Worm (Caenorhabditis elegans) whole organism, late embryonic: ENCODE measurements around the gene F46C8.3.

Experiments used
- C08G9.2 ChIP-seq: sonication (generic microtip); optimal IDR thresholded peaks from 2 replicates; lab custom pipeline; 2016; ENCODE audit warnings: mild to moderate bottlenecking, missing genetic modification characterization, moderate library complexity, missing compliant biosample characterization
- C38D4.7 ChIP-seq: fragments of 200-800 bp; sonication (Bioruptor generic); optimal IDR thresholded peaks from 2 replicates; lab custom pipeline; 2018; ENCODE audit warnings: mild to moderate bottlenecking, missing genetic modification characterization, moderate library complexity, missing compliant biosample characterization
- F13H6.1 ChIP-seq: sonication (generic microtip); optimal IDR thresholded peaks from 2 replicates; lab custom pipeline; 2016; ENCODE audit warnings: missing genetic modification characterization, missing compliant biosample characterization
- K09A11.1 ChIP-seq: sonication (generic microtip); optimal IDR thresholded peaks from 2 replicates; lab custom pipeline; 2017; ENCODE audit warnings: antibody characterized with exemption, mild to moderate bottlenecking, missing genetic modification characterization, missing compliant biosample characterization; ENCODE audit not compliant: insufficient read depth
- ceh-14 ChIP-seq: sonication (generic microtip); optimal IDR thresholded peaks from 2 replicates; lab custom pipeline; 2016; ENCODE audit warnings: missing genotype, missing genetic modification characterization, missing compliant biosample characterization
- ceh-18 ChIP-seq: sonication (generic microtip); optimal IDR thresholded peaks from 2 replicates; lab custom pipeline; 2016; ENCODE audit warnings: missing genetic modification characterization, missing compliant biosample characterization
- ceh-19 ChIP-seq: fragments of 200-800 bp; sonication (Bioruptor generic); optimal IDR thresholded peaks from 2 replicates; lab custom pipeline; 2018; ENCODE audit warnings: mild to moderate bottlenecking, missing genetic modification characterization, missing compliant biosample characterization
- ceh-2 ChIP-seq: sonication (generic microtip); optimal IDR thresholded peaks from 2 replicates; lab custom pipeline; 2016; ENCODE audit warnings: missing genotype, missing genetic modification characterization, missing compliant biosample characterization
- ceh-31 ChIP-seq: sonication (generic microtip); optimal IDR thresholded peaks from 2 replicates; lab custom pipeline; 2016; ENCODE audit warnings: missing genetic modification characterization, missing compliant biosample characterization
- ceh-34 ChIP-seq: sonication (generic microtip); optimal IDR thresholded peaks from 2 replicates; lab custom pipeline; 2016; ENCODE audit warnings: mild to moderate bottlenecking, missing genetic modification characterization, missing compliant biosample characterization
- ceh-48 ChIP-seq: sonication (generic microtip); optimal IDR thresholded peaks from 2 replicates; lab custom pipeline; 2016; ENCODE audit warnings: missing genetic modification characterization, inconsistent platforms, missing compliant biosample characterization
- ceh-6 ChIP-seq: fragments of 200-800 bp; sonication (Bioruptor generic); optimal IDR thresholded peaks from 2 replicates; lab custom pipeline; 2018; ENCODE audit warnings: mild to moderate bottlenecking, missing genetic modification characterization, missing compliant biosample characterization
- ceh-9 ChIP-seq: sonication (generic microtip); optimal IDR thresholded peaks from 2 replicates; lab custom pipeline; 2016; ENCODE audit warnings: mild to moderate bottlenecking, missing genetic modification characterization, inconsistent platforms, missing compliant biosample characterization
- che-1 ChIP-seq: sonication (generic microtip); optimal IDR thresholded peaks from 2 replicates; lab custom pipeline; 2016; ENCODE audit warnings: mild to moderate bottlenecking, missing genetic modification characterization, missing compliant biosample characterization
- elt-2 ChIP-seq: sonication (generic microtip); optimal IDR thresholded peaks from 2 replicates; lab custom pipeline; 2016; ENCODE audit warnings: missing genetic modification reagents, missing genetic modification characterization, missing compliant biosample characterization
- elt-4 ChIP-seq: sonication (generic microtip); optimal IDR thresholded peaks from 2 replicates; lab custom pipeline; 2016; ENCODE audit warnings: missing genetic modification characterization, missing compliant biosample characterization
- ets-4 ChIP-seq: sonication (generic microtip); optimal IDR thresholded peaks from 2 replicates; lab custom pipeline; 2016; ENCODE audit warnings: missing genetic modification characterization, missing compliant biosample characterization
- fkh-10 ChIP-seq: fragments of 150-350 bp; optimal IDR thresholded peaks from 2 replicates; lab custom pipeline; 2014; ENCODE audit warnings: missing biosample characterization, missing genetic modification reagents, missing genetic modification characterization
- fkh-6 ChIP-seq: sonication (generic microtip); optimal IDR thresholded peaks from 2 replicates; lab custom pipeline; 2016; ENCODE audit warnings: missing genetic modification characterization, missing compliant biosample characterization
- hlh-15 ChIP-seq: sonication (generic microtip); optimal IDR thresholded peaks from 2 replicates; lab custom pipeline; 2016; ENCODE audit warnings: missing genetic modification characterization, missing compliant biosample characterization
- hlh-30 ChIP-seq: sonication (generic microtip); optimal IDR thresholded peaks from 2 replicates; lab custom pipeline; 2017; ENCODE audit warnings: antibody characterized with exemption, missing genetic modification characterization, missing compliant biosample characterization; ENCODE audit not compliant: insufficient read depth
- hlh-8 ChIP-seq: sonication (generic microtip); optimal IDR thresholded peaks from 2 replicates; lab custom pipeline; 2016; ENCODE audit warnings: missing genotype, missing genetic modification characterization, missing compliant biosample characterization
- lin-11 ChIP-seq: fragments of 200-800 bp; sonication (Bioruptor generic); optimal IDR thresholded peaks from 2 replicates; lab custom pipeline; 2018; ENCODE audit warnings: mild to moderate bottlenecking, missing genetic modification characterization, missing compliant biosample characterization
- madf-2 ChIP-seq: sonication (generic microtip); optimal IDR thresholded peaks from 2 replicates; lab custom pipeline; 2017; ENCODE audit warnings: missing genetic modification characterization, missing compliant biosample characterization
- mec-3 ChIP-seq: sonication (generic microtip); optimal IDR thresholded peaks from 2 replicates; lab custom pipeline; 2016; ENCODE audit warnings: borderline replicate concordance, missing genetic modification characterization, missing compliant biosample characterization
- nfya-1 ChIP-seq: sonication (generic microtip); optimal IDR thresholded peaks from 2 replicates; lab custom pipeline; 2017; ENCODE audit warnings: missing genetic modification characterization, mild to moderate bottlenecking, missing compliant biosample characterization, antibody characterized with exemption, moderate library complexity
- nhr-11 ChIP-seq: fragments of 150-350 bp; optimal IDR thresholded peaks from 2 replicates; lab custom pipeline; 2014; ENCODE audit warnings: missing biosample characterization, missing genetic modification characterization
- nhr-232 ChIP-seq: sonication (generic microtip); optimal IDR thresholded peaks from 2 replicates; lab custom pipeline; 2016; ENCODE audit warnings: missing genetic modification characterization, missing compliant biosample characterization
- npax-4 ChIP-seq: sonication (generic microtip); optimal IDR thresholded peaks from 2 replicates; lab custom pipeline; 2016; ENCODE audit warnings: missing genetic modification characterization, missing compliant biosample characterization
- odd-2 ChIP-seq: sonication (generic microtip); optimal IDR thresholded peaks from 2 replicates; lab custom pipeline; 2017; ENCODE audit warnings: antibody characterized with exemption, mild to moderate bottlenecking, missing genetic modification characterization, missing compliant biosample characterization
- pax-1 ChIP-seq: fragments of 150-350 bp; optimal IDR thresholded peaks from 2 replicates; lab custom pipeline; 2014; ENCODE audit warnings: missing biosample characterization, missing genetic modification characterization
- pha-4 ChIP-seq: fragments of 150-350 bp; optimal IDR thresholded peaks from 2 replicates; lab custom pipeline; 2018; ENCODE audit warnings: missing biosample characterization, missing genetic modification reagents, missing genetic modification characterization
- pqm-1 ChIP-seq: sonication (generic microtip); optimal IDR thresholded peaks from 2 replicates; lab custom pipeline; 2016; ENCODE audit warnings: missing genetic modification characterization, missing compliant biosample characterization
- pros-1 ChIP-seq: fragments of 150-350 bp; optimal IDR thresholded peaks from 2 replicates; lab custom pipeline; 2014; ENCODE audit warnings: missing biosample characterization, missing genetic modification reagents, missing genetic modification characterization
- ref-2 ChIP-seq: sonication (generic microtip); optimal IDR thresholded peaks from 2 replicates; lab custom pipeline; 2016; ENCODE audit warnings: missing genetic modification characterization, missing compliant biosample characterization
- rnt-1 ChIP-seq: sonication (generic microtip); optimal IDR thresholded peaks from 2 replicates; lab custom pipeline; 2016; ENCODE audit warnings: missing genetic modification characterization, missing compliant biosample characterization
- sdc-2 ChIP-seq: sonication (generic microtip); optimal IDR thresholded peaks from 2 replicates; lab custom pipeline; 2016; ENCODE audit warnings: missing genotype, missing genetic modification characterization, missing compliant biosample characterization
- sox-2 ChIP-seq: fragments of 200-800 bp; sonication (Bioruptor generic); IDR thresholded peaks from 2 replicates; pipeline ENCODE4 v1.3.6; 2022; ENCODE audit warnings: missing genetic modification reagents, missing genetic modification characterization, missing compliant biosample characterization
- tbx-2 ChIP-seq: sonication (generic microtip); optimal IDR thresholded peaks from 2 replicates; lab custom pipeline; 2016; ENCODE audit warnings: missing genetic modification characterization, missing compliant biosample characterization
- tbx-7 ChIP-seq: sonication (generic microtip); optimal IDR thresholded peaks from 2 replicates; lab custom pipeline; 2016; ENCODE audit warnings: missing genotype, missing genetic modification characterization, missing compliant biosample characterization
- ttx-3 ChIP-seq: sonication (generic microtip); optimal IDR thresholded peaks from 2 replicates; lab custom pipeline; 2016; ENCODE audit warnings: missing genetic modification reagents, missing genetic modification characterization, missing compliant biosample characterization
- unc-55 ChIP-seq: sonication (generic microtip); optimal IDR thresholded peaks from 2 replicates; lab custom pipeline; 2017; ENCODE audit warnings: missing biosample characterization, missing genetic modification reagents, missing genetic modification characterization
- zip-5 ChIP-seq: sonication (generic microtip); optimal IDR thresholded peaks from 2 replicates; lab custom pipeline; 2016; ENCODE audit warnings: missing genetic modification characterization, missing compliant biosample characterization
- ztf-16 ChIP-seq: sonication (generic microtip); optimal IDR thresholded peaks from 2 replicates; lab custom pipeline; 2017; ENCODE audit warnings: missing genetic modification characterization, missing compliant biosample characterization

Gene F46C8.3

ce11 chrX:7519569-7519968, 5.8 kb upstream of the F46C8.3 start, which contains the start of gene chts-1:
chts-1 (minus strand) TSS chrX:7519669.
- TF ChIP-seq sox-2 (GFP tag; lab: Robert Waterston, UW) (no peak), F13H6.1 (tag; lab: Kevin White, UChicago) (no peak), ceh-14 (no peak), tbx-7 (no peak), hlh-15 (no peak), pros-1 (tag; lab: Kevin White, UChicago) (no peak)
- TF ChIP-seq, all 69 proteins: peak for 0

ce11 chrX:7522595-7522994, 2.8 kb upstream of the F46C8.3 start:
- TF ChIP-seq fkh-6 (no peak), elt-2 (tag; lab: Kevin White, UChicago) (no peak), unc-55 (GFP tag; lab: Kevin White, UChicago) (peak; percentile 9), mec-3 (tag; lab: Kevin White, UChicago) (no peak), F13H6.1 (tag; lab: Kevin White, UChicago) (no peak), tbx-2 (peak; percentile 4), fkh-10 (GFP tag; lab: Kevin White, UChicago) (no peak), pha-4 (tag; lab: Kevin White, UChicago) (no peak), pqm-1 (tag; lab: Kevin White, UChicago) (no peak), che-1 (tag; lab: Kevin White, UChicago) (no peak), ceh-6 (GFP tag; lab: Kevin White, UChicago) (no peak)

DNA sequence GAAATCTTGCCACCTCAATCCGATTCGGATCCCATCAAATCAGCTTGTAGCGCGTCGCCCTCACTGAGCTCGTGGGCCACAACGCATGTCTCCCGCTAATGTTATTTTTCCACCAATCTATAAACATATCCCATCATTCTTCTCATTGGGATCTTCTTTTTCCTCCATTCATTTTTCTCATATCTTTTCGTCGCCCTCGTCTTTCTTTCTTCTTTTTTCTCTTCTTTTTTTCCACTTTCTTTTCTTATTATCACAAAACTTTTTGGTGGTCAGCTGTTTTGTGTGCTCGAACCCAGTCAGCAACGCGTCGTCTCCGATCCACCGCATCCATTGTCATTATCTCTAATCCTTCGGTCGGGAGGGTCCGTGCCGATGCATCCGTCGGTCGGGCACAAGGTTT, 1.6 kb upstream of the F46C8.3 start:
- no peak for TF ChIP-seq K09A11.1 (tag; lab: Kevin White, UChicago)
- TF ChIP-seq ceh-9 (tag; lab: Kevin White, UChicago), result no peak
- TF ChIP-seq ceh-14, result no peak
- no peak for TF ChIP-seq pax-1 (tag; lab: Kevin White, UChicago)
- no peak for TF ChIP-seq mec-3 (tag; lab: Kevin White, UChicago)
- TF ChIP-seq ceh-34 (tag; lab: Kevin White, UChicago), result peak; percentile 34
- peak; percentile 8 for TF ChIP-seq nfya-1 (tag; lab: Kevin White, UChicago)
- TF ChIP-seq madf-2, result no peak
- TF ChIP-seq unc-55 (GFP tag; lab: Kevin White, UChicago), result peak; percentile 22
- no peak for TF ChIP-seq C08G9.2
- no peak for TF ChIP-seq sdc-2 (tag; lab: Kevin White, UChicago)
- TF ChIP-seq hlh-30 (tag; lab: Kevin White, UChicago), result no peak
- TF ChIP-seq nhr-232 (tag; lab: Kevin White, UChicago), result no peak
- TF ChIP-seq rnt-1, result peak; percentile 68
- TF ChIP-seq ceh-18 (tag; lab: Kevin White, UChicago), result peak; percentile 80
- TF ChIP-seq tbx-2, result peak; percentile 4
- no peak for TF ChIP-seq ceh-48
- TF ChIP-seq C38D4.7 (GFP tag; lab: Kevin White, UChicago), result no peak
- TF ChIP-seq ztf-16, result no peak
- no peak for TF ChIP-seq lin-11 (tag; lab: Kevin White, UChicago)
- TF ChIP-seq, all 69 proteins: peak for 6

DNA sequence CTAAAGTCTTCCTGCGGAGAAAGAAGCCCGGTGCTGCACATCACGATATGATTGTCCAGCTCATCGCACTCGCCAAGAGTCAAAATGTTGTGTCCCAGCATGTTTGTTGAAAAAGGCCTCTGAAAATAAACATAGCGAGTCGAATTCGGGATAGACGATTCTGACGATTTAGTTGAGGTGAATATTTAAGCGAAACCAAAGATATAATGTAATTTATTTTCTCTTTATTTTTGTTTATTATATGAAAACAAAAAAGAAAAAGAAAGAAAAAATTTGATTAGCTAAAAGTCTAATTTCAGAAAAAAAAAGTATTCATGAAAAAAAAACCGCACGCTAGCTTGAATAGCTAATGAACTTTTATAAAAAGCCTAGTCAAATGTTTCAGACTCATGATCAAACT, 7.3 kb downstream of the F46C8.3 start, which contains the start of gene ceh-14:
ceh-14 (minus strand) TSS at position 101 of the 400 bp plus-strand sequence.
- no peak for TF ChIP-seq hlh-15
- TF ChIP-seq hlh-8 (tag; lab: Kevin White, UChicago), result no peak
- TF ChIP-seq npax-4, result no peak
- TF ChIP-seq ceh-2, result no peak
- no peak for TF ChIP-seq odd-2 (tag; lab: Kevin White, UChicago)
- TF ChIP-seq ets-4 (tag; lab: Kevin White, UChicago), result no peak
- no peak for TF ChIP-seq ref-2 (tag; lab: Kevin White, UChicago)
- no peak for TF ChIP-seq unc-55 (GFP tag; lab: Kevin White, UChicago)
- TF ChIP-seq ceh-18 (tag; lab: Kevin White, UChicago), result no peak
- no peak for TF ChIP-seq nhr-11 (tag; lab: Kevin White, UChicago)
- TF ChIP-seq zip-5, result no peak
- no peak for TF ChIP-seq ceh-31 (tag; lab: Kevin White, UChicago)
- TF ChIP-seq ceh-19 (GFP tag; lab: Kevin White, UChicago), result no peak
- no peak for TF ChIP-seq ttx-3 (tag; lab: Kevin White, UChicago)
- no peak for TF ChIP-seq elt-4 (tag; lab: Kevin White, UChicago)
- no peak for TF ChIP-seq ceh-48
- TF ChIP-seq C08G9.2, result no peak
